Fruit fly (Drosophila melanogaster) whole organism, embryonic: ENCODE measurements around the gene CG3038.

Experiments used
- CG10267 ChIP-seq: fragments of 200-800 bp; sonication (Bioruptor generic); optimal IDR thresholded peaks from 2 replicates; lab custom pipeline; 2018; ENCODE audit warnings: missing biosample characterization, mild to moderate bottlenecking, missing genetic modification characterization, moderate library complexity
- CG10431 ChIP-seq: fragments of 200-800 bp; sonication (Bioruptor generic); optimal IDR thresholded peaks from 3 replicates; lab custom pipeline; 2018; ENCODE audit warnings: missing biosample characterization, mild to moderate bottlenecking, missing genetic modification characterization
- CG10979 ChIP-seq: fragments of 200-800 bp; sonication (Bioruptor generic); optimal IDR thresholded peaks from 2 replicates; lab custom pipeline; 2018; ENCODE audit warnings: missing biosample characterization, mild to moderate bottlenecking, missing genetic modification characterization, moderate library complexity
- CG11085 ChIP-seq: fragments of 200-800 bp; sonication (Bioruptor generic); IDR thresholded peaks from 2 replicates; pipeline ENCODE4 v1.3.6; 2022; ENCODE audit warnings: missing biosample characterization, missing genetic modification characterization
- CG12299 ChIP-seq: fragments of 200-800 bp; sonication (Bioruptor generic); optimal IDR thresholded peaks from 2 replicates; lab custom pipeline; 2018; ENCODE audit warnings: missing biosample characterization, mild to moderate bottlenecking, missing genetic modification characterization
- CG12659 ChIP-seq: fragments of 200-800 bp; sonication (Bioruptor generic); optimal IDR thresholded peaks from 3 replicates; lab custom pipeline; 2017; ENCODE audit warnings: mild to moderate bottlenecking, missing biosample characterization, missing genetic modification reagents, missing genetic modification characterization
- CG13424 ChIP-seq: fragments of 200-800 bp; sonication (Bioruptor generic); optimal IDR thresholded peaks from 2 replicates; lab custom pipeline; 2019; ENCODE audit warnings: missing biosample characterization, mild to moderate bottlenecking, missing genetic modification characterization, moderate library complexity
- CG15011 ChIP-seq: fragments of 200-800 bp; sonication (Bioruptor generic); optimal IDR thresholded peaks from 3 replicates; lab custom pipeline; 2018; ENCODE audit warnings: missing biosample characterization, mild to moderate bottlenecking, missing genetic modification characterization
- CG17359 ChIP-seq: fragments of 200-800 bp; sonication (Bioruptor generic); optimal IDR thresholded peaks from 3 replicates; lab custom pipeline; 2018; ENCODE audit warnings: missing biosample characterization, mild to moderate bottlenecking, missing genetic modification characterization, moderate library complexity
- CG17829 ChIP-seq: fragments of 200-800 bp; optimal IDR thresholded peaks from 2 replicates; lab custom pipeline; 2019; ENCODE audit warnings: missing biosample characterization, mild to moderate bottlenecking, missing genetic modification characterization, moderate library complexity
- CG31441 ChIP-seq: fragments of 200-800 bp; sonication (Bioruptor generic); IDR thresholded peaks from 2 replicates; pipeline ENCODE4 v1.3.6; 2022; ENCODE audit warnings: missing biosample characterization, missing genetic modification characterization
- CG33213 ChIP-seq: fragments of 200-800 bp; sonication (Bioruptor generic); optimal IDR thresholded peaks from 3 replicates; lab custom pipeline; 2016; ENCODE audit warnings: missing biosample characterization, missing genetic modification characterization
- CG43689 ChIP-seq: fragments of 200-800 bp; sonication (Bioruptor generic); IDR thresholded peaks from 2 replicates; pipeline ENCODE4 v1.3.6; 2022; ENCODE audit warnings: missing biosample characterization, missing genetic modification characterization
- CG4404 ChIP-seq: fragments of 200-800 bp; sonication (Bioruptor generic); IDR thresholded peaks from 2 replicates; pipeline ENCODE4 v1.3.6; 2022; ENCODE audit warnings: missing biosample characterization, missing genetic modification characterization
- CG4730 ChIP-seq: fragments of 200-800 bp; sonication (Bioruptor generic); IDR thresholded peaks from 2 replicates; pipeline ENCODE4 v1.3.6; 2022; ENCODE audit warnings: missing biosample characterization, missing genetic modification characterization
- CG5245 ChIP-seq: fragments of 200-800 bp; sonication (Bioruptor generic); optimal IDR thresholded peaks from 3 replicates; lab custom pipeline; 2016; ENCODE audit warnings: missing biosample characterization, missing genetic modification characterization
- CG6689 ChIP-seq: fragments of 200-800 bp; sonication (Bioruptor generic); IDR thresholded peaks from 2 replicates; pipeline ENCODE4 v1.3.6; 2022; ENCODE audit warnings: missing biosample characterization, missing genetic modification characterization
- CG8388 ChIP-seq: fragments of 200-800 bp; sonication (Bioruptor generic); optimal IDR thresholded peaks from 2 replicates; lab custom pipeline; 2019; ENCODE audit warnings: missing biosample characterization, mild to moderate bottlenecking, missing genetic modification characterization, moderate library complexity
- CG8924 ChIP-seq: fragments of 200-800 bp; optimal IDR thresholded peaks from 3 replicates; lab custom pipeline; 2019; ENCODE audit warnings: missing biosample characterization, mild to moderate bottlenecking, missing genetic modification characterization, moderate library complexity
- CG9437 ChIP-seq: fragments of 200-800 bp; sonication (Bioruptor generic); optimal IDR thresholded peaks from 2 replicates; lab custom pipeline; 2018; ENCODE audit warnings: missing biosample characterization, mild to moderate bottlenecking, missing genetic modification characterization
- CoRest ChIP-seq: fragments of 200-800 bp; sonication (Bioruptor generic); optimal IDR thresholded peaks from 3 replicates; lab custom pipeline; 2018; ENCODE audit warnings: missing biosample characterization, mild to moderate bottlenecking, missing genetic modification characterization, moderate library complexity
- Fer1 ChIP-seq: fragments of 200-800 bp; sonication (Bioruptor generic); optimal IDR thresholded peaks from 2 replicates; lab custom pipeline; 2017; ENCODE audit warnings: missing biosample characterization, mild to moderate bottlenecking, missing genetic modification characterization
- Fer3 ChIP-seq: fragments of 200-800 bp; sonication (Bioruptor generic); optimal IDR thresholded peaks from 2 replicates; lab custom pipeline; 2018; ENCODE audit warnings: missing biosample characterization, mild to moderate bottlenecking, missing genetic modification characterization, moderate library complexity
- Med ChIP-seq: fragments of 200-800 bp; sonication (Bioruptor generic); peaks from one replicate; lab custom pipeline; 2016; ENCODE audit warnings: missing biosample characterization, missing genetic modification characterization, mild to moderate bottlenecking, inconsistent platforms, moderate library complexity
- PHDP ChIP-seq: fragments of 200-800 bp; sonication (Bioruptor generic); optimal IDR thresholded peaks from 3 replicates; lab custom pipeline; 2018; ENCODE audit warnings: missing biosample characterization, mild to moderate bottlenecking, missing genetic modification characterization, moderate library complexity
- Pdp1 ChIP-seq, 2 experiments: fragments of 200-800 bp; sonication (Bioruptor generic); optimal IDR thresholded peaks; 3 replicates each; lab custom pipeline; 2016; ENCODE audit warnings: missing biosample characterization in 2 of 2, missing genetic modification characterization in 2 of 2, mild to moderate bottlenecking in 1 of 2, moderate library complexity in 1 of 2
- Spps ChIP-seq: fragments of 200-800 bp; sonication (Bioruptor generic); optimal IDR thresholded peaks from 2 replicates; lab custom pipeline; 2018; ENCODE audit warnings: missing biosample characterization, mild to moderate bottlenecking, missing genetic modification characterization
- Stat92E ChIP-seq, 3 experiments: fragments of >200 bp in 2 of 3; fragments of 200-800 bp in 1 of 3; sonication (Bioruptor generic) in 1 of 3; optimal IDR thresholded peaks; 2 replicates each; lab custom pipeline; 2017 to 2019; ENCODE audit warnings: missing biosample characterization in 3 of 3, missing genetic modification characterization in 3 of 3, mild to moderate bottlenecking in 1 of 3, moderate library complexity in 1 of 3
- Usf ChIP-seq: fragments of 200-800 bp; sonication (Bioruptor generic); optimal IDR thresholded peaks from 2 replicates; lab custom pipeline; 2017; ENCODE audit warnings: missing genotype, missing biosample characterization, missing genetic modification characterization
- caup ChIP-seq: fragments of 200-800 bp; sonication (Bioruptor generic); optimal IDR thresholded peaks from 3 replicates; lab custom pipeline; 2017; ENCODE audit warnings: missing biosample characterization, mild to moderate bottlenecking, missing genetic modification characterization, moderate library complexity; ENCODE audit not compliant: severe bottlenecking
- chinmo ChIP-seq: fragments of 200-800 bp; sonication (Bioruptor generic); IDR thresholded peaks from 4 replicates; pipeline ENCODE4 v1.3.6; 2022; ENCODE audit warnings: missing biosample characterization, missing genetic modification characterization; ENCODE audit not compliant: partially characterized antibody
- da ChIP-seq: fragments of 200-800 bp; sonication (Bioruptor generic); optimal IDR thresholded peaks from 2 replicates; lab custom pipeline; 2016; ENCODE audit warnings: missing biosample characterization, missing genetic modification characterization
- danr ChIP-seq: fragments of 200-800 bp; sonication (Bioruptor generic); IDR thresholded peaks from 2 replicates; pipeline ENCODE4 v1.3.6; 2022; ENCODE audit warnings: missing biosample characterization, missing genetic modification characterization
- dati ChIP-seq: fragments of 200-800 bp; sonication (Bioruptor generic); IDR thresholded peaks from 2 replicates; pipeline ENCODE4 v1.3.6; 2022; ENCODE audit warnings: missing biosample characterization, missing genetic modification characterization
- dmrt11E ChIP-seq: fragments of 200-800 bp; sonication (Bioruptor generic); optimal IDR thresholded peaks from 3 replicates; lab custom pipeline; 2018; ENCODE audit warnings: missing biosample characterization, mild to moderate bottlenecking, missing genetic modification characterization, moderate library complexity
- fru ChIP-seq: fragments of >200 bp; optimal IDR thresholded peaks from 2 replicates; lab custom pipeline; 2017
- jing ChIP-seq: fragments of 200-800 bp; sonication (Bioruptor generic); optimal IDR thresholded peaks from 2 replicates; lab custom pipeline; 2018; ENCODE audit warnings: missing biosample characterization, mild to moderate bottlenecking, missing genetic modification characterization
- lilli ChIP-seq: fragments of 200-800 bp; sonication (Bioruptor generic); optimal IDR thresholded peaks from 3 replicates; lab custom pipeline; 2016; ENCODE audit warnings: missing biosample characterization, missing genetic modification characterization
- lola ChIP-seq, 3 experiments: fragments of >200 bp in 2 of 3; fragments of 200-800 bp in 1 of 3; sonication (Bioruptor generic) in 1 of 3; optimal IDR thresholded peaks; 2 replicates each; lab custom pipeline; 2017 to 2019; ENCODE audit warnings: missing biosample characterization in 3 of 3, missing genetic modification characterization in 3 of 3, mild to moderate bottlenecking in 1 of 3, moderate library complexity in 1 of 3
- nmo ChIP-seq: fragments of 200-800 bp; sonication (Bioruptor generic); optimal IDR thresholded peaks from 2 replicates; lab custom pipeline; 2018; ENCODE audit warnings: missing biosample characterization, mild to moderate bottlenecking, missing genetic modification characterization, moderate library complexity
- nom ChIP-seq: fragments of 200-800 bp; sonication (Bioruptor generic); optimal IDR thresholded peaks from 2 replicates; lab custom pipeline; 2017; ENCODE audit warnings: missing biosample characterization, missing genetic modification characterization, mild to moderate bottlenecking, moderate library complexity, missing genetic modification reagents
- phol ChIP-seq: fragments of 200-800 bp; sonication (Bioruptor generic); optimal IDR thresholded peaks from 3 replicates; lab custom pipeline; 2018; ENCODE audit warnings: missing biosample characterization, mild to moderate bottlenecking, missing genetic modification characterization, moderate library complexity
- pzg ChIP-seq: fragments of 200-800 bp; sonication (Bioruptor generic); optimal IDR thresholded peaks from 3 replicates; lab custom pipeline; 2018; ENCODE audit warnings: missing biosample characterization, mild to moderate bottlenecking, missing genetic modification characterization, moderate library complexity
- ranshi ChIP-seq: fragments of 200-800 bp; sonication (Bioruptor generic); IDR thresholded peaks from 2 replicates; pipeline ENCODE4 v1.3.6; 2022; ENCODE audit warnings: missing biosample characterization, missing genetic modification characterization
- row ChIP-seq: fragments of 200-800 bp; sonication (Bioruptor generic); IDR thresholded peaks from 3 replicates; pipeline ENCODE4 v1.3.6; 2022; ENCODE audit warnings: missing biosample characterization, missing genetic modification characterization
- seq ChIP-seq: fragments of 200-800 bp; sonication (Bioruptor generic); IDR thresholded peaks from 2 replicates; pipeline ENCODE4 v1.3.6; 2022; ENCODE audit warnings: missing biosample characterization, missing genetic modification characterization
- sug ChIP-seq: fragments of 200-800 bp; optimal IDR thresholded peaks from 2 replicates; lab custom pipeline; 2019; ENCODE audit warnings: missing biosample characterization, mild to moderate bottlenecking, missing genetic modification characterization, moderate library complexity
- usp ChIP-seq: fragments of >200 bp; optimal IDR thresholded peaks from 2 replicates; lab custom pipeline; 2017; ENCODE audit warnings: missing biosample characterization, missing genetic modification characterization
- vvl ChIP-seq: fragments of 200-800 bp; sonication (Bioruptor generic); IDR thresholded peaks from 2 replicates; pipeline ENCODE4 v1.3.6; 2022; ENCODE audit warnings: missing biosample characterization, missing genetic modification characterization
- wek ChIP-seq: fragments of 200-800 bp; sonication (Bioruptor generic); optimal IDR thresholded peaks from 3 replicates; lab custom pipeline; 2018; ENCODE audit warnings: missing biosample characterization, mild to moderate bottlenecking, missing genetic modification characterization, moderate library complexity

CG3038 gene

DNA sequence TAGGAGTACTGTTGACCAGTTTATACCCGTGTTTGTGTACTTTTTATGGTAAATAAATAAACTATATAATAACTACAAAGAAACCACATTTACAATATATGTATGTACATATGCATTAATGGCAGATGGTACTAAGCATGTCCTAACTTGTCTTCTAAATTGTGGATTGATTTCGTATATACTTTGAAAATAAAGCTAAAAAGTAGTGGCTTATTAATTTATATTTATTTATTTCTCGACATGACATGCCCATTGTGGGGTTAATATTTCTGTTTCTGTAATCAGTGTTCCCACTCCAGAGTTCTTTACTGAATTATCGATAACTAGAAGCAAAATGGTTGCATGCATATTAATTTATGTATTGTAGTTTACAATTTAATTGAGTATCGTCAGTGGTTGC, 9.7 kb upstream of the CG3038 start, which contains the start of gene cin (continued):
- TF ChIP-seq lola (GFP tag; optimal IDR thresholded peaks at IDR 0.05; lab: Kevin White, UChicago) (peak in 1 of 3 experiments; percentile 55), dati (GFP tag; lab: Robert Waterston, UW) (no peak), PHDP (tag; lab: Kevin White, UChicago) (peak; percentile 58), CG11085 (GFP tag; lab: Robert Waterston, UW) (no peak), Med (GFP tag; lab: Kevin White, UChicago) (peak; percentile 75), CG9437 (peak; percentile 15), CG8924 (tag; lab: Kevin White, UChicago) (peak; percentile 51), CG6689 (peak; percentile 9; the same call in 1 of the 2 replicates), caup (GFP tag; lab: Kevin White, UChicago) (peak; percentile 22), CoRest (tag; lab: Kevin White, UChicago) (peak; percentile 61), CG17359 (tag; lab: Kevin White, UChicago) (peak; percentile 13), Fer3 (tag; lab: Kevin White, UChicago) (peak; percentile 48), CG10979 (tag; lab: Kevin White, UChicago) (peak; percentile 45), chinmo (no peak), jing (GFP tag; lab: Kevin White, UChicago) (no peak), ranshi (peak; percentile 34; the same call in 1 of the 2 replicates), dmrt11E (tag; lab: Kevin White, UChicago) (peak; percentile 56), CG43689 (GFP tag; lab: Robert Waterston, UW) (no peak), wek (no peak), fru (no peak), CG10431 (GFP tag; lab: Kevin White, UChicago) (no peak), da (GFP tag; lab: Kevin White, UChicago) (no peak), pzg (peak; percentile 7), nmo (GFP tag; lab: Kevin White, UChicago) (peak; percentile 57), danr (GFP tag; lab: Robert Waterston, UW) (no peak), Spps (tag; lab: Kevin White, UChicago) (peak; percentile 13), row (GFP tag; lab: Robert Waterston, UW) (peak; percentile 69), CG4404 (GFP tag; lab: Robert Waterston, UW) (peak; percentile 26; the same call in 1 of the 2 replicates), CG10267 (tag; lab: Kevin White, UChicago) (peak; percentile 34), Stat92E (GFP tag; optimal IDR thresholded peaks at IDR 0.05; lab: Kevin White, UChicago) (no peak), seq (GFP tag; lab: Robert Waterston, UW) (0 out of 2 replicates have a peak, but pooled peaks have one; percentile 30), vvl (GFP tag; lab: Robert Waterston, UW) (0 out of 2 replicates have a peak, but pooled peaks have one; percentile 36), Pdp1 (GFP tag; optimal IDR thresholded peaks at IDR 0.05; lab: Kevin White, UChicago) (peak in 1 of 2 experiments; percentile 32), CG13424 (tag; lab: Kevin White, UChicago) (peak; percentile 7), lilli (GFP tag; lab: Kevin White, UChicago) (peak; percentile 36), phol (peak; percentile 62), CG5245 (GFP tag; lab: Kevin White, UChicago) (no peak), sug (peak; percentile 16), CG17829 (tag; lab: Kevin White, UChicago) (peak; percentile 38), nom (GFP tag; lab: Kevin White, UChicago) (peak; percentile 26), usp (GFP tag; lab: Kevin White, UChicago) (no peak), CG12299 (tag; lab: Kevin White, UChicago) (peak; percentile 12), CG12659 (GFP tag; lab: Kevin White, UChicago) (peak; percentile 37), CG8388 (GFP tag; lab: Kevin White, UChicago) (peak; percentile 25), CG4730 (GFP tag; lab: Robert Waterston, UW) (no peak), Fer1 (peak; percentile 40), Usf (GFP tag; lab: Kevin White, UChicago) (peak; percentile 30), CG31441 (GFP tag; lab: Robert Waterston, UW) (no peak), CG15011 (no peak), CG33213 (GFP tag; lab: Kevin White, UChicago) (no peak)
